Worm (Caenorhabditis elegans) whole organism, mixed stage, embryonic: ENCODE measurements around the gene ilys-6.

Experiments used
- M03D4.4 ChIP-seq: sonication (generic microtip); optimal IDR thresholded peaks from 2 replicates; lab custom pipeline; 2017; ENCODE audit warnings: mild to moderate bottlenecking, missing genetic modification characterization, missing compliant biosample characterization
- blmp-1 ChIP-seq: fragments of 150-350 bp; optimal IDR thresholded peaks from 2 replicates; lab custom pipeline; 2014; ENCODE audit warnings: missing biosample characterization, missing genetic modification characterization
- ceh-43 ChIP-seq: fragments of 200-800 bp; sonication (Bioruptor generic); optimal IDR thresholded peaks from 2 replicates; lab custom pipeline; 2018; ENCODE audit warnings: mild to moderate bottlenecking, missing genetic modification characterization, moderate library complexity, missing compliant biosample characterization
- ceh-83 ChIP-seq: fragments of 200-800 bp; sonication (Bioruptor generic); optimal IDR thresholded peaks from 2 replicates; lab custom pipeline; 2018; ENCODE audit warnings: mild to moderate bottlenecking, missing genetic modification characterization, missing compliant biosample characterization
- ces-1 ChIP-seq: fragments of 150-350 bp; optimal IDR thresholded peaks from 2 replicates; lab custom pipeline; 2014; ENCODE audit warnings: missing biosample characterization, missing genetic modification reagents, missing genetic modification characterization
- cnd-1 ChIP-seq: fragments of 200-800 bp; sonication (Bioruptor generic); optimal IDR thresholded peaks from 2 replicates; lab custom pipeline; 2018; ENCODE audit warnings: mild to moderate bottlenecking, missing genetic modification characterization, missing compliant biosample characterization
- drap-1 ChIP-seq: fragments of 200-800 bp; sonication (Bioruptor generic); optimal IDR thresholded peaks from 3 replicates; lab custom pipeline; 2018; ENCODE audit warnings: mild to moderate bottlenecking, missing genetic modification characterization, missing compliant biosample characterization
- elt-1 ChIP-seq: sonication (generic microtip); optimal IDR thresholded peaks from 2 replicates; lab custom pipeline; 2017; ENCODE audit warnings: missing genetic modification characterization, mild to moderate bottlenecking, missing compliant biosample characterization, antibody characterized with exemption, moderate library complexity, borderline replicate concordance; ENCODE audit not compliant: insufficient read depth
- elt-3 ChIP-seq: fragments of 150-350 bp; optimal IDR thresholded peaks from 2 replicates; lab custom pipeline; 2014; ENCODE audit warnings: missing biosample characterization, missing genetic modification characterization
- flh-1 ChIP-seq: fragments of 200-800 bp; sonication (Bioruptor generic); optimal IDR thresholded peaks from 2 replicates; lab custom pipeline; 2018; ENCODE audit warnings: mild to moderate bottlenecking, missing genetic modification characterization, moderate library complexity, missing compliant biosample characterization
- ham-2 ChIP-seq: fragments of 200-800 bp; sonication (Bioruptor generic); optimal IDR thresholded peaks from 2 replicates; lab custom pipeline; 2018; ENCODE audit warnings: mild to moderate bottlenecking, missing genetic modification characterization, missing compliant biosample characterization
- hlh-1 ChIP-seq: fragments of 150-350 bp; optimal IDR thresholded peaks from 2 replicates; lab custom pipeline; 2014; ENCODE audit warnings: missing biosample characterization, missing genetic modification reagents, missing genetic modification characterization
- lin-13 ChIP-seq: fragments of 150-350 bp; optimal IDR thresholded peaks from 2 replicates; lab custom pipeline; 2014; ENCODE audit warnings: missing biosample characterization, missing genetic modification characterization
- lin-32 ChIP-seq: fragments of 200-800 bp; sonication (Bioruptor generic); optimal IDR thresholded peaks from 2 replicates; lab custom pipeline; 2018; ENCODE audit warnings: mild to moderate bottlenecking, missing genetic modification characterization, missing compliant biosample characterization
- mep-1 ChIP-seq: fragments of 150-350 bp; optimal IDR thresholded peaks from 2 replicates; lab custom pipeline; 2017; ENCODE audit warnings: missing biosample characterization, missing genetic modification reagents, missing genetic modification characterization, inconsistent platforms
- nhr-12 ChIP-seq: fragments of 150-350 bp; optimal IDR thresholded peaks from 2 replicates; lab custom pipeline; 2014; ENCODE audit warnings: missing biosample characterization, missing genetic modification characterization
- nhr-237 ChIP-seq: fragments of 150-350 bp; optimal IDR thresholded peaks from 2 replicates; lab custom pipeline; 2014; ENCODE audit warnings: missing biosample characterization, missing genetic modification characterization
- nhr-28 ChIP-seq: fragments of 150-350 bp; optimal IDR thresholded peaks from 2 replicates; lab custom pipeline; 2014; ENCODE audit warnings: missing biosample characterization, missing genetic modification characterization
- pha-4 ChIP-seq: fragments of 150-350 bp; optimal IDR thresholded peaks from 2 replicates; lab custom pipeline; 2018; ENCODE audit warnings: missing biosample characterization, missing genetic modification reagents, missing genetic modification characterization
- sem-2 ChIP-seq: fragments of 200-800 bp; sonication (Bioruptor generic); optimal IDR thresholded peaks from 2 replicates; lab custom pipeline; 2018; ENCODE audit warnings: mild to moderate bottlenecking, missing genetic modification characterization, missing compliant biosample characterization
- snpc-4 ChIP-seq: fragments of 150-350 bp; optimal IDR thresholded peaks from 2 replicates; lab custom pipeline; 2014; ENCODE audit warnings: missing biosample characterization, missing genetic modification characterization
- sptf-1 ChIP-seq: sonication (generic microtip); optimal IDR thresholded peaks from 2 replicates; lab custom pipeline; 2017; ENCODE audit warnings: mild to moderate bottlenecking, missing genetic modification characterization, moderate library complexity, missing compliant biosample characterization
- unc-120 ChIP-seq: sonication (generic microtip); optimal IDR thresholded peaks from 2 replicates; lab custom pipeline; 2017; ENCODE audit warnings: missing genetic modification characterization, missing compliant biosample characterization; ENCODE audit not compliant: poor library complexity, severe bottlenecking
- unc-39 ChIP-seq: fragments of 150-350 bp; optimal IDR thresholded peaks from 2 replicates; lab custom pipeline; 2014; ENCODE audit warnings: missing biosample characterization, missing genetic modification characterization
- unc-62 ChIP-seq: fragments of 150-350 bp; optimal IDR thresholded peaks from 2 replicates; lab custom pipeline; 2014; ENCODE audit warnings: missing biosample characterization, missing genetic modification reagents, missing genetic modification characterization
- zip-8 ChIP-seq: fragments of 150-350 bp; optimal IDR thresholded peaks from 2 replicates; lab custom pipeline; 2014; ENCODE audit warnings: missing biosample characterization, missing genetic modification characterization

ilys-6 gene

ce11 chrIV:4027106-4027888 is 36.2 kb downstream of the ilys-6 start:
- TF ChIP-seq lin-32 = no peak
- no peak for TF ChIP-seq sptf-1 (tag; lab: Kevin White, UChicago)
- TF ChIP-seq hlh-1 (tag; lab: Kevin White, UChicago) = peak; percentile 14
- TF ChIP-seq unc-39 (tag; lab: Kevin White, UChicago) = no peak
- TF ChIP-seq unc-120 (tag; lab: Kevin White, UChicago) = peak; percentile 39
- TF ChIP-seq nhr-28 = no peak

DNA sequence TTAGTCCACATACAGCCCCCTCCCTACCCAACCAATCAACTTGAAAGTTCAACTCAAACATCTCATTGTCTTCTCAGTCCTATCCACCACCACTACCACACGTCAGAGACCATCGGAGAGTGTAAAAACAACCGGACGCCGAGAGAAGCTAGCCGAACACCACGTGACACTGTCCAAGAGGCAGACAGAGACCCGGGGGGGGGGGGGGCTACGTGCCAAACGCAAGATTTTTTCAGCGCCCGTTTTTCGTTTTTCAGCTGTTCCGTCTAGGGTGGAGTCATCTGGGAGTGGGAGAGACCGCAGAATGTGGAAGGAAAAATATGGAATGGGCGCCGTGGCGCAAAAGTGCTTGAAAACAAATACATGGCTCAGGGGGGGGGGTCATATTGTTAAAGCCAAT is 37.5 kb downstream of the ilys-6 start:
- no peak for TF ChIP-seq snpc-4
- TF ChIP-seq ceh-83 (GFP tag; lab: Kevin White, UChicago) = no peak
- TF ChIP-seq hlh-1 (tag; lab: Kevin White, UChicago) = peak; percentile 12

DNA sequence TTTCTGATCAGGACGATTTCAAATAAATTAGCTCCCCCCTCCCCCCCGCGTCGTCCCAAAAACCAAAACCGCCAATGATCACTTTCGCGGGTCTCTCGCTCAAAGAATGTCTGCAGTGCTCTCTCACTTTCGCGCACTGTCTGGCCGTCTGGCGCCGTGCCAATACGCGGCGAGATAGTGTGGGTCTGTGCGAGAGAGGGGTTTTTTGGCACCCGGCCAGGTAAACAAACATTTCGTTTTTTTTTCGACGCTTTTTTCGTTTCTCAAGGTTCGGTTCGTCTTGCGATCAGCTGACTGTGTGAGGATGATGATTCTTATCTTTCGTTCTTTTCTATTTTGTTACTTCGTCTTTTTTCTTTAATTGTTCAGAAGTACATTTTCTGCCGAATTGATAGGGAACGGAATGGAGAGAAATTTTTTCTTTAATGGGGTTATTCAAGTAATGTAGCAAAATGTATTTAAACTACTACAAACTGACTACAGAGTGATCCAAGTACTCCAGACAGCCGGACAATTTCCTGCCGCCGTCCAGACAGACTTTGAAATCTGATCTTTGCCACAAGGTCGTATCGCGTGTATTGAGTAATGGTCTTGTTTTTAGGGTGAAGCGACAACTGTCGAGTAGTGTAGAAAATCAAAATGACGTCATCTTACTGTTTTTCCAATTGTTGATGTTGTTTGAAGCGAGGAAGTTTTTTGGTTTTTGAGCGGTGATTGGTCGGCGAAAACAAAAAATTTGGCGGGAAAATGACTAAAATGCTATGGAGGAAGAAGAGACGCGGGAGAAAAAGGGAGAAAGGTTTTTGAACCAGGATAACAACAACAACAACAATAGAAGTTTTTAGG is 39.1 kb downstream of the ilys-6 start:
- TF ChIP-seq nhr-237 (tag; lab: Kevin White, UChicago) (peak; percentile 33), sem-2 (GFP tag; lab: Kevin White, UChicago) (no peak), ces-1 (no peak), pha-4 (tag; lab: Kevin White, UChicago) (peak; percentile 34), drap-1 (GFP tag; lab: Kevin White, UChicago) (no peak), sptf-1 (tag; lab: Kevin White, UChicago) (no peak), zip-8 (tag; lab: Kevin White, UChicago) (peak; percentile 55), hlh-1 (tag; lab: Kevin White, UChicago) (peak; percentile 8)

- TF ChIP-seq unc-62 = peak; percentile 18
- peak; percentile 26 for TF ChIP-seq pha-4 (tag; lab: Kevin White, UChicago)
- no peak for TF ChIP-seq sptf-1 (tag; lab: Kevin White, UChicago)
- TF ChIP-seq snpc-4 = no peak
- no peak for TF ChIP-seq nhr-12 (tag; lab: Kevin White, UChicago)
- no peak for TF ChIP-seq ceh-43
- no peak for TF ChIP-seq flh-1 (GFP tag; lab: Kevin White, UChicago)
- TF ChIP-seq ham-2 (GFP tag; lab: Kevin White, UChicago) = no peak
- TF ChIP-seq elt-1 = peak; percentile 23
- no peak for TF ChIP-seq zip-8 (tag; lab: Kevin White, UChicago)
- no peak for TF ChIP-seq elt-3 (tag; lab: Kevin White, UChicago)
- TF ChIP-seq blmp-1 (tag; lab: Kevin White, UChicago) = peak; percentile 24
- peak; percentile 35 for TF ChIP-seq ces-1
- TF ChIP-seq cnd-1 (tag; lab: Kevin White, UChicago) = no peak
- TF ChIP-seq, all 35 proteins: peak for 5
Measured at ce11 chrIV:4021847-4022780, 41.4 kb downstream of the ilys-6 start.

ce11 chrIV:4019836-4020235 is 43.6 kb downstream of the ilys-6 start:
- TF ChIP-seq unc-120 (tag; lab: Kevin White, UChicago) = peak; percentile 63
- TF ChIP-seq M03D4.4 (tag; lab: Kevin White, UChicago) = no peak
- TF ChIP-seq lin-13 (tag; lab: Kevin White, UChicago) = peak; percentile 22
- TF ChIP-seq mep-1 (tag; lab: Kevin White, UChicago) = peak; percentile 32
- peak; percentile 35 for TF ChIP-seq sptf-1 (tag; lab: Kevin White, UChicago)
- TF ChIP-seq lin-32 = peak; percentile 34
- TF ChIP-seq elt-1 = no peak
- TF ChIP-seq cnd-1 (tag; lab: Kevin White, UChicago) = no peak
- peak; percentile 60 for TF ChIP-seq unc-62
- TF ChIP-seq hlh-1 (tag; lab: Kevin White, UChicago) = peak; percentile 56
- TF ChIP-seq elt-3 (tag; lab: Kevin White, UChicago) = no peak
